Fruit fly (Drosophila melanogaster): ENCODE data around the gene CG46519.
"Not testable (repeated sequence)": the region's sequence is repeated elsewhere in the genome, so short reads cannot be mapped to it uniquely, and the experiment has no call there.

dm6 chrX:22182193-22182592 is 49.2 kb upstream of the CG46519 start, which contains the start of gene CG46511:
- TF ChIP-seq ttk, Sin3A, insv (optimal IDR thresholded peaks at IDR 0.05): not testable (repeated sequence)

Data from Kc167 (cell line).